Fruit fly (Drosophila melanogaster) whole organism, embryonic: Measurements from ENCODE around the gene CG18508.
A peak's percentile ranks its signal among the peaks of the same experiment; 100 is the strongest.

Source experiments
- Asciz ChIP-seq: fragments of 200-800 bp; sonication (Bioruptor generic); optimal IDR thresholded peaks from 2 replicates; lab custom pipeline; 2017; ENCODE audit warnings: missing biosample characterization, mild to moderate bottlenecking, missing genetic modification characterization, missing genetic modification reagents
- CG10366 ChIP-seq: fragments of 200-800 bp; sonication (Bioruptor generic); IDR thresholded peaks from 2 replicates; pipeline ENCODE4 v1.3.6; 2022; ENCODE audit warnings: missing biosample characterization, missing genetic modification characterization
- CG11093 ChIP-seq: fragments of 200-800 bp; sonication (Bioruptor generic); IDR thresholded peaks from 3 replicates; pipeline ENCODE4 v1.3.6; 2022; ENCODE audit warnings: missing biosample characterization, missing genetic modification characterization
- CG12769 ChIP-seq: fragments of 200-800 bp; sonication (Bioruptor generic); optimal IDR thresholded peaks from 2 replicates; lab custom pipeline; 2019; ENCODE audit warnings: missing biosample characterization, mild to moderate bottlenecking, missing genetic modification characterization, moderate library complexity
- CG15601 ChIP-seq: fragments of 200-800 bp; sonication (Bioruptor generic); optimal IDR thresholded peaks from 3 replicates; lab custom pipeline; 2019; ENCODE audit warnings: missing biosample characterization, mild to moderate bottlenecking, missing genetic modification characterization, moderate library complexity
- CG1647 ChIP-seq: fragments of 200-800 bp; sonication (Bioruptor generic); optimal IDR thresholded peaks from 3 replicates; lab custom pipeline; 2016; ENCODE audit warnings: missing biosample characterization, missing genetic modification characterization
- CG17612 ChIP-seq: fragments of 200-800 bp; sonication (Bioruptor generic); IDR thresholded peaks from 2 replicates; pipeline ENCODE4 v1.3.6; 2022; ENCODE audit warnings: missing biosample characterization, missing genetic modification characterization
- CG18262 ChIP-seq: fragments of 200-800 bp; optimal IDR thresholded peaks from 3 replicates; lab custom pipeline; 2019; ENCODE audit warnings: missing biosample characterization, mild to moderate bottlenecking, missing genetic modification characterization, moderate library complexity
- CG1832 ChIP-seq: fragments of 200-800 bp; sonication (Bioruptor generic); optimal IDR thresholded peaks from 2 replicates; lab custom pipeline; 2017; ENCODE audit warnings: missing biosample characterization, mild to moderate bottlenecking, missing genetic modification characterization, inconsistent platforms
- CG30020 ChIP-seq: fragments of 200-800 bp; optimal IDR thresholded peaks from 2 replicates; lab custom pipeline; 2019; ENCODE audit warnings: missing biosample characterization, mild to moderate bottlenecking, missing genetic modification characterization, moderate library complexity
- CG33213 ChIP-seq: fragments of 200-800 bp; sonication (Bioruptor generic); optimal IDR thresholded peaks from 3 replicates; lab custom pipeline; 2016; ENCODE audit warnings: missing biosample characterization, missing genetic modification characterization
- CG6272 ChIP-seq: fragments of 200-800 bp; sonication (Bioruptor generic); IDR thresholded peaks from 2 replicates; pipeline ENCODE4 v1.3.6; 2022; ENCODE audit warnings: missing biosample characterization, missing genetic modification characterization
- CG8089 ChIP-seq: fragments of 200-800 bp; sonication (Bioruptor generic); optimal IDR thresholded peaks from 3 replicates; lab custom pipeline; 2016; ENCODE audit warnings: missing biosample characterization, missing genetic modification characterization
- CG9437 ChIP-seq: fragments of 200-800 bp; sonication (Bioruptor generic); optimal IDR thresholded peaks from 2 replicates; lab custom pipeline; 2018; ENCODE audit warnings: missing biosample characterization, mild to moderate bottlenecking, missing genetic modification characterization
- CG9876 ChIP-seq: fragments of 200-800 bp; sonication (Bioruptor generic); optimal IDR thresholded peaks from 2 replicates; lab custom pipeline; 2016; ENCODE audit warnings: missing biosample characterization, missing genetic modification characterization
- CrebB ChIP-seq: fragments of 200-800 bp; sonication (Bioruptor generic); optimal IDR thresholded peaks from 3 replicates; lab custom pipeline; 2018; ENCODE audit warnings: missing biosample characterization, mild to moderate bottlenecking, missing genetic modification characterization
- Dfd ChIP-seq, 2 experiments: fragments of >200 bp; optimal IDR thresholded peaks; 2 replicates each; lab custom pipeline; 2017; ENCODE audit warnings: missing biosample characterization in 2 of 2, missing genetic modification characterization in 2 of 2
- Fer2 ChIP-seq: fragments of 200-800 bp; sonication (Bioruptor generic); optimal IDR thresholded peaks from 2 replicates; lab custom pipeline; 2018; ENCODE audit warnings: missing biosample characterization, mild to moderate bottlenecking, missing genetic modification characterization, moderate library complexity
- HmgD ChIP-seq: fragments of 200-800 bp; sonication (Bioruptor generic); optimal IDR thresholded peaks from 3 replicates; lab custom pipeline; 2016; ENCODE audit warnings: missing biosample characterization, missing genetic modification characterization
- Opbp ChIP-seq: fragments of 200-800 bp; sonication (Bioruptor generic); IDR thresholded peaks from 3 replicates; pipeline ENCODE4 v1.3.6; 2022; ENCODE audit warnings: missing biosample characterization, missing genetic modification characterization; ENCODE audit not compliant: partially characterized antibody
- Sox100B ChIP-seq: fragments of 200-800 bp; sonication (Bioruptor generic); optimal IDR thresholded peaks from 3 replicates; lab custom pipeline; 2018; ENCODE audit warnings: missing biosample characterization, mild to moderate bottlenecking, missing genetic modification characterization
- Spps ChIP-seq: fragments of 200-800 bp; sonication (Bioruptor generic); optimal IDR thresholded peaks from 2 replicates; lab custom pipeline; 2018; ENCODE audit warnings: missing biosample characterization, mild to moderate bottlenecking, missing genetic modification characterization
- Trl ChIP-seq, 3 experiments: fragments of >200 bp in 2 of 3; fragments of 200-800 bp in 1 of 3; sonication (Bioruptor generic) in 1 of 3; optimal IDR thresholded peaks; 2 replicates in 1 of 3; 3 replicates in 2 of 3; lab custom pipeline; 2016 to 2017; ENCODE audit warnings: missing biosample characterization in 1 of 3, missing genetic modification characterization in 1 of 3
- Vsx1 ChIP-seq: fragments of 200-800 bp; sonication (Bioruptor generic); optimal IDR thresholded peaks from 2 replicates; lab custom pipeline; 2017; ENCODE audit warnings: missing biosample characterization, mild to moderate bottlenecking, missing genetic modification characterization, missing genetic modification reagents
- ab ChIP-seq: fragments of 200-800 bp; sonication (Bioruptor generic); optimal IDR thresholded peaks from 2 replicates; lab custom pipeline; 2016; ENCODE audit warnings: missing biosample characterization, missing genetic modification characterization
- az2 ChIP-seq: fragments of 200-800 bp; sonication (Bioruptor generic); optimal IDR thresholded peaks from 3 replicates; lab custom pipeline; 2016; ENCODE audit warnings: missing biosample characterization, missing genetic modification characterization
- caup ChIP-seq: fragments of 200-800 bp; sonication (Bioruptor generic); optimal IDR thresholded peaks from 3 replicates; lab custom pipeline; 2017; ENCODE audit warnings: missing biosample characterization, mild to moderate bottlenecking, missing genetic modification characterization, moderate library complexity; ENCODE audit not compliant: severe bottlenecking
- chn ChIP-seq: fragments of 200-800 bp; sonication (Bioruptor generic); optimal IDR thresholded peaks from 2 replicates; lab custom pipeline; 2016; ENCODE audit warnings: missing biosample characterization, missing genetic modification characterization
- ci ChIP-seq: fragments of 200-800 bp; sonication (Bioruptor generic); IDR thresholded peaks from 3 replicates; pipeline ENCODE4 v1.3.6; 2022; ENCODE audit warnings: missing biosample characterization, missing genetic modification characterization
- crol ChIP-seq: fragments of 200-800 bp; sonication (Bioruptor generic); IDR thresholded peaks from 2 replicates; pipeline ENCODE4 v1.3.6; 2022; ENCODE audit warnings: missing biosample characterization, missing genetic modification characterization
- dm ChIP-seq: fragments of 200-800 bp; sonication (Bioruptor generic); optimal IDR thresholded peaks from 3 replicates; lab custom pipeline; 2016; ENCODE audit warnings: missing biosample characterization, missing genetic modification characterization
- dpn ChIP-seq, 2 experiments: fragments of 200-800 bp; sonication (Bioruptor generic); optimal IDR thresholded peaks; 3 replicates each; lab custom pipeline; 2016; ENCODE audit warnings: missing biosample characterization in 2 of 2, missing genetic modification characterization in 2 of 2
- eyg ChIP-seq: fragments of 200-800 bp; sonication (Bioruptor generic); optimal IDR thresholded peaks from 3 replicates; lab custom pipeline; 2016; ENCODE audit warnings: missing biosample characterization, missing genetic modification characterization
- fd102C ChIP-seq: fragments of 200-800 bp; sonication (Bioruptor generic); optimal IDR thresholded peaks from 2 replicates; lab custom pipeline; 2018; ENCODE audit warnings: missing biosample characterization, mild to moderate bottlenecking, missing genetic modification characterization, moderate library complexity
- ftz-f1 ChIP-seq: fragments of 200-800 bp; sonication (Bioruptor generic); optimal IDR thresholded peaks from 2 replicates; lab custom pipeline; 2016; ENCODE audit warnings: missing biosample characterization, missing genetic modification characterization
- gce ChIP-seq: fragments of 200-800 bp; sonication (Bioruptor generic); IDR thresholded peaks from 3 replicates; pipeline ENCODE4 v1.3.6; 2022; ENCODE audit warnings: missing biosample characterization, missing genetic modification characterization
- gfzf ChIP-seq: fragments of 200-800 bp; sonication (Bioruptor generic); optimal IDR thresholded peaks from 2 replicates; lab custom pipeline; 2016; ENCODE audit warnings: missing biosample characterization, mild to moderate bottlenecking, missing genetic modification characterization, moderate library complexity
- h ChIP-seq: fragments of >200 bp; optimal IDR thresholded peaks from 2 replicates; lab custom pipeline; 2017
- hbn ChIP-seq: fragments of 200-800 bp; sonication (Bioruptor generic); IDR thresholded peaks from 2 replicates; pipeline ENCODE4 v1.3.6; 2022; ENCODE audit warnings: missing biosample characterization, missing genetic modification characterization; ENCODE audit not compliant: partially characterized antibody
- lola ChIP-seq, 3 experiments: fragments of >200 bp in 2 of 3; fragments of 200-800 bp in 1 of 3; sonication (Bioruptor generic) in 1 of 3; optimal IDR thresholded peaks; 2 replicates each; lab custom pipeline; 2017 to 2019; ENCODE audit warnings: missing biosample characterization in 3 of 3, missing genetic modification characterization in 3 of 3, mild to moderate bottlenecking in 1 of 3, moderate library complexity in 1 of 3
- nom ChIP-seq: fragments of 200-800 bp; sonication (Bioruptor generic); optimal IDR thresholded peaks from 2 replicates; lab custom pipeline; 2017; ENCODE audit warnings: missing biosample characterization, missing genetic modification characterization, mild to moderate bottlenecking, moderate library complexity, missing genetic modification reagents
- pb ChIP-seq: fragments of 200-800 bp; sonication (Bioruptor generic); optimal IDR thresholded peaks from 3 replicates; lab custom pipeline; 2016; ENCODE audit warnings: missing biosample characterization, missing genetic modification characterization
- peb ChIP-seq: fragments of 200-800 bp; sonication (Bioruptor generic); IDR thresholded peaks from 2 replicates; pipeline ENCODE4 v1.3.6; 2022; ENCODE audit warnings: missing biosample characterization, missing genetic modification characterization
- ranshi ChIP-seq: fragments of 200-800 bp; sonication (Bioruptor generic); IDR thresholded peaks from 2 replicates; pipeline ENCODE4 v1.3.6; 2022; ENCODE audit warnings: missing biosample characterization, missing genetic modification characterization
- tio ChIP-seq: fragments of 200-800 bp; sonication (Bioruptor generic); optimal IDR thresholded peaks from 2 replicates; lab custom pipeline; 2017; ENCODE audit warnings: missing biosample characterization, missing genetic modification characterization, inconsistent platforms
- yki ChIP-seq: fragments of >200 bp; optimal IDR thresholded peaks from 3 replicates; lab custom pipeline; 2018
- z ChIP-seq: fragments of 200-800 bp; sonication (Bioruptor generic); IDR thresholded peaks from 3 replicates; pipeline ENCODE4 v1.3.6; 2022; ENCODE audit warnings: missing biosample characterization, missing genetic modification characterization
- zen ChIP-seq: fragments of 200-800 bp; sonication (Bioruptor generic); optimal IDR thresholded peaks from 3 replicates; lab custom pipeline; 2018; ENCODE audit warnings: missing biosample characterization, mild to moderate bottlenecking, missing genetic modification characterization, moderate library complexity

The CG18508 gene

dm6 chrX:3162405-3163256 is 10.3 kb downstream of the CG18508 start:
- peak; percentile 93 for TF ChIP-seq CG8089
- peak; percentile 93 for TF ChIP-seq chn (GFP tag; lab: Kevin White, UChicago)
- TF ChIP-seq yki (lab: Kevin White, UChicago): peak; percentile 59
- peak; percentile 69 for TF ChIP-seq z (GFP tag; lab: Robert Waterston, UW)
- peak; percentile 93 for TF ChIP-seq Spps (tag; lab: Kevin White, UChicago)
- peak; percentile 79 for TF ChIP-seq ab
- TF ChIP-seq nom: no peak
- TF ChIP-seq fd102C (GFP tag; lab: Kevin White, UChicago): peak; percentile 68
- TF ChIP-seq CG1647 (GFP tag; lab: Kevin White, UChicago): peak; percentile 82
- peak; percentile 88 for TF ChIP-seq caup (GFP tag; lab: Kevin White, UChicago)
- peak; percentile 96 for TF ChIP-seq ci (GFP tag; lab: Robert Waterston, UW)
- peak; percentile 92 for TF ChIP-seq CG15601
- peak; percentile 32 to 86 for TF ChIP-seq Trl (optimal IDR thresholded peaks at IDR 0.05; lab: Kevin White, UChicago)
- TF ChIP-seq Trl (GFP tag; optimal IDR thresholded peaks at IDR 0.05; lab: Kevin White, UChicago): peak; percentile 90
- TF ChIP-seq tio (GFP tag; lab: Kevin White, UChicago): no peak
- TF ChIP-seq CG33213 (GFP tag; lab: Kevin White, UChicago): peak; percentile 88
- TF ChIP-seq Sox100B (GFP tag; lab: Kevin White, UChicago): peak; percentile 93
- TF ChIP-seq CG17612 (GFP tag; lab: Robert Waterston, UW): peak; percentile 54
- TF ChIP-seq gce (GFP tag; lab: Robert Waterston, UW): peak; percentile 84
- peak; percentile 29 for TF ChIP-seq gfzf
- TF ChIP-seq ranshi (GFP tag; lab: Robert Waterston, UW): peak; percentile 89
- TF ChIP-seq CG6272 (GFP tag; lab: Robert Waterston, UW): peak; percentile 86
- peak; percentile 88 for TF ChIP-seq Vsx1 (GFP tag; lab: Kevin White, UChicago)
- TF ChIP-seq h: peak; percentile 41
- TF ChIP-seq dm (GFP tag; lab: Kevin White, UChicago): peak; percentile 84
- no peak for TF ChIP-seq CG12769
- TF ChIP-seq CG18262 (tag; lab: Kevin White, UChicago): peak; percentile 96
- peak in 1 of 3 experiments; percentile 96 for TF ChIP-seq lola (GFP tag; optimal IDR thresholded peaks at IDR 0.05; lab: Kevin White, UChicago)
- peak; percentile 86 for TF ChIP-seq eyg
- TF ChIP-seq CG11093 (GFP tag; lab: Robert Waterston, UW): peak; percentile 91
- TF ChIP-seq dpn (GFP tag; optimal IDR thresholded peaks at IDR 0.05; lab: Kevin White, UChicago): peak; percentile 92 to 93
- TF ChIP-seq hbn: no peak
- peak; percentile 89 for TF ChIP-seq peb (GFP tag; lab: Robert Waterston, UW)
- TF ChIP-seq CG10366 (GFP tag; lab: Robert Waterston, UW): peak; percentile 90
- TF ChIP-seq pb: peak; percentile 89
- TF ChIP-seq Asciz (GFP tag; lab: Kevin White, UChicago): peak; percentile 91
- TF ChIP-seq CG9876 (GFP tag; lab: Kevin White, UChicago): peak; percentile 80
- peak; percentile 79 for TF ChIP-seq crol (GFP tag; lab: Robert Waterston, UW)
- TF ChIP-seq HmgD (GFP tag; lab: Kevin White, UChicago): peak; percentile 71
- TF ChIP-seq CG9437 (GFP tag; lab: Kevin White, UChicago): peak; percentile 86
- TF ChIP-seq az2 (GFP tag; lab: Kevin White, UChicago): peak; percentile 94
- TF ChIP-seq Dfd (GFP tag; optimal IDR thresholded peaks at IDR 0.05; lab: Kevin White, UChicago): no peak
- peak; percentile 56 for TF ChIP-seq Fer2 (tag; lab: Kevin White, UChicago)
- peak; percentile 90 for TF ChIP-seq zen (tag; lab: Kevin White, UChicago)
- TF ChIP-seq Opbp (GFP tag; lab: Robert Waterston, UW): peak; percentile 47; the same call in 1 of the 3 replicates
- TF ChIP-seq CrebB (tag; lab: Kevin White, UChicago): peak; percentile 89
- TF ChIP-seq ftz-f1 (GFP tag; lab: Kevin White, UChicago): peak; percentile 16
- peak; percentile 78 for TF ChIP-seq CG1832 (GFP tag; lab: Kevin White, UChicago)
- peak; percentile 41 for TF ChIP-seq CG30020
